Fruit fly (Drosophila melanogaster) whole organism, prepupa: ENCODE results near the gene CG15418.

Source experiments
- Blimp-1 ChIP-seq: fragments of 200-800 bp; sonication (Bioruptor generic); optimal IDR thresholded peaks from 3 replicates; lab custom pipeline; 2017; ENCODE audit warnings: missing biosample characterization, missing genetic modification characterization, mild to moderate bottlenecking, moderate library complexity, missing genetic modification reagents
- CG10631 ChIP-seq: fragments of 200-800 bp; sonication (Bioruptor generic); optimal IDR thresholded peaks from 2 replicates; lab custom pipeline; 2016; ENCODE audit warnings: missing biosample characterization, missing genetic modification characterization
- CG10669 ChIP-seq: fragments of 200-800 bp; sonication (Bioruptor generic); optimal IDR thresholded peaks from 3 replicates; lab custom pipeline; 2018; ENCODE audit warnings: missing biosample characterization, mild to moderate bottlenecking, missing genetic modification characterization, moderate library complexity
- CG11294 ChIP-seq: fragments of 200-800 bp; sonication (Bioruptor generic); IDR thresholded peaks from 2 replicates; pipeline ENCODE4 v1.3.6; 2022; ENCODE audit warnings: missing biosample characterization, missing genetic modification characterization
- CG11762 ChIP-seq: fragments of 200-800 bp; sonication (Bioruptor generic); optimal IDR thresholded peaks from 3 replicates; lab custom pipeline; 2016; ENCODE audit warnings: missing biosample characterization, missing genetic modification characterization; ENCODE audit not compliant: insufficient read depth
- CG15336 ChIP-seq: fragments of 200-800 bp; sonication (Bioruptor generic); IDR thresholded peaks from 2 replicates; pipeline ENCODE4 v1.3.6; 2022; ENCODE audit warnings: missing biosample characterization, missing genetic modification characterization
- CG1621 ChIP-seq: fragments of 200-800 bp; sonication (Bioruptor generic); optimal IDR thresholded peaks from 3 replicates; lab custom pipeline; 2018; ENCODE audit warnings: missing biosample characterization, mild to moderate bottlenecking, missing genetic modification characterization
- CG16779 ChIP-seq: fragments of 200-800 bp; sonication (Bioruptor generic); optimal IDR thresholded peaks from 3 replicates; lab custom pipeline; 2017; ENCODE audit warnings: missing biosample characterization, mild to moderate bottlenecking, missing genetic modification characterization
- CG3032 ChIP-seq: fragments of 200-800 bp; optimal IDR thresholded peaks from 2 replicates; lab custom pipeline; 2019; ENCODE audit warnings: missing biosample characterization, mild to moderate bottlenecking, missing genetic modification characterization, moderate library complexity
- CG31627 ChIP-seq: fragments of 200-800 bp; sonication (Bioruptor generic); optimal IDR thresholded peaks from 3 replicates; lab custom pipeline; 2016; ENCODE audit warnings: missing biosample characterization, missing genetic modification characterization
- CG34406 ChIP-seq: fragments of 200-800 bp; sonication (Bioruptor generic); optimal IDR thresholded peaks from 3 replicates; lab custom pipeline; 2016; ENCODE audit warnings: missing biosample characterization, missing genetic modification characterization
- CG4318 ChIP-seq: fragments of 200-800 bp; sonication (Bioruptor generic); optimal IDR thresholded peaks from 3 replicates; lab custom pipeline; 2017; ENCODE audit warnings: missing biosample characterization, mild to moderate bottlenecking, missing genetic modification characterization
- CG6276 ChIP-seq: fragments of 200-800 bp; sonication (Bioruptor generic); optimal IDR thresholded peaks from 2 replicates; lab custom pipeline; 2017; ENCODE audit warnings: missing biosample characterization, mild to moderate bottlenecking, missing genetic modification characterization
- CG6792 ChIP-seq: fragments of 200-800 bp; sonication (Bioruptor generic); optimal IDR thresholded peaks from 3 replicates; lab custom pipeline; 2016; ENCODE audit warnings: missing biosample characterization, missing genetic modification characterization
- CG6808 ChIP-seq: fragments of 200-800 bp; sonication (Bioruptor generic); optimal IDR thresholded peaks from 3 replicates; lab custom pipeline; 2017; ENCODE audit warnings: missing biosample characterization, missing genetic modification characterization, mild to moderate bottlenecking, moderate library complexity, missing genetic modification reagents
- CG6854 ChIP-seq: fragments of 200-800 bp; sonication (Bioruptor generic); optimal IDR thresholded peaks from 2 replicates; lab custom pipeline; 2017; ENCODE audit warnings: missing biosample characterization, mild to moderate bottlenecking, missing genetic modification characterization
- CG7368 ChIP-seq: fragments of 200-800 bp; sonication (Bioruptor generic); optimal IDR thresholded peaks from 3 replicates; lab custom pipeline; 2016; ENCODE audit warnings: missing biosample characterization, missing genetic modification characterization
- CG8119 ChIP-seq: fragments of 200-800 bp; sonication (Bioruptor generic); IDR thresholded peaks from 3 replicates; pipeline ENCODE4 v1.3.6; 2022; ENCODE audit warnings: missing biosample characterization, missing genetic modification characterization
- CG8319 ChIP-seq: fragments of 200-800 bp; sonication (Bioruptor generic); optimal IDR thresholded peaks from 3 replicates; lab custom pipeline; 2016; ENCODE audit warnings: missing biosample characterization, missing genetic modification characterization
- CG8632 ChIP-seq: fragments of 200-800 bp; sonication (Bioruptor generic); optimal IDR thresholded peaks from 3 replicates; lab custom pipeline; 2016; ENCODE audit warnings: missing biosample characterization, missing genetic modification characterization
- CG9139 ChIP-seq: fragments of 200-800 bp; sonication (Bioruptor generic); optimal IDR thresholded peaks from 3 replicates; lab custom pipeline; 2017; ENCODE audit warnings: missing biosample characterization, mild to moderate bottlenecking, missing genetic modification characterization
- Eip75B ChIP-seq: fragments of 200-800 bp; sonication (Bioruptor generic); optimal IDR thresholded peaks from 3 replicates; lab custom pipeline; 2016; ENCODE audit warnings: missing biosample characterization, missing genetic modification characterization
- Eip78C ChIP-seq: fragments of 200-800 bp; sonication (Bioruptor generic); peaks from one replicate; lab custom pipeline; 2016; ENCODE audit warnings: missing biosample characterization, missing genetic modification characterization
- Eip93F ChIP-seq: fragments of 200-800 bp; sonication (Bioruptor generic); optimal IDR thresholded peaks from 2 replicates; lab custom pipeline; 2016; ENCODE audit warnings: missing biosample characterization, mild to moderate bottlenecking, missing genetic modification characterization
- Ets21C ChIP-seq: fragments of 200-800 bp; sonication (Bioruptor generic); optimal IDR thresholded peaks from 3 replicates; lab custom pipeline; 2016; ENCODE audit warnings: missing biosample characterization, missing genetic modification characterization
- Ets96B ChIP-seq: fragments of 200-800 bp; optimal IDR thresholded peaks from 2 replicates; lab custom pipeline; 2019; ENCODE audit warnings: missing biosample characterization, mild to moderate bottlenecking, missing genetic modification characterization, moderate library complexity
- Gug ChIP-seq: fragments of 200-800 bp; sonication (Bioruptor generic); IDR thresholded peaks from 2 replicates; pipeline ENCODE4 v1.3.6; 2022; ENCODE audit warnings: missing biosample characterization, missing genetic modification characterization
- Hr38 ChIP-seq: sonication (Bioruptor generic); optimal IDR thresholded peaks from 2 replicates; lab custom pipeline; 2016; ENCODE audit warnings: missing biosample characterization, missing genetic modification characterization
- Hr39 ChIP-seq: fragments of 200-800 bp; sonication (Bioruptor generic); optimal IDR thresholded peaks from 2 replicates; lab custom pipeline; 2016; ENCODE audit warnings: missing biosample characterization, missing genetic modification characterization
- Lpt ChIP-seq: fragments of 200-800 bp; sonication (Bioruptor generic); optimal IDR thresholded peaks from 3 replicates; lab custom pipeline; 2016; ENCODE audit warnings: missing biosample characterization, missing genetic modification characterization
- Met ChIP-seq: fragments of 200-800 bp; sonication (Bioruptor generic); optimal IDR thresholded peaks from 3 replicates; lab custom pipeline; 2016; ENCODE audit warnings: missing biosample characterization, missing genetic modification characterization
- OdsH ChIP-seq: fragments of 200-800 bp; sonication (Bioruptor generic); optimal IDR thresholded peaks from 3 replicates; lab custom pipeline; 2016; ENCODE audit warnings: missing biosample characterization, missing genetic modification characterization
- Smox ChIP-seq: fragments of 200-800 bp; sonication (Bioruptor generic); optimal IDR thresholded peaks from 3 replicates; lab custom pipeline; 2016; ENCODE audit warnings: missing biosample characterization, missing genetic modification characterization
- Sox14 ChIP-seq: fragments of 200-800 bp; sonication (Bioruptor generic); optimal IDR thresholded peaks from 3 replicates; lab custom pipeline; 2016; ENCODE audit warnings: missing biosample characterization, missing genetic modification characterization
- Sox15 ChIP-seq: fragments of 200-800 bp; sonication (Bioruptor generic); optimal IDR thresholded peaks from 3 replicates; lab custom pipeline; 2016; ENCODE audit warnings: missing biosample characterization, missing genetic modification characterization
- achi ChIP-seq: fragments of 200-800 bp; sonication (Bioruptor generic); optimal IDR thresholded peaks from 3 replicates; lab custom pipeline; 2016; ENCODE audit warnings: missing biosample characterization, missing genetic modification characterization
- acj6 ChIP-seq: fragments of 200-800 bp; sonication (Bioruptor generic); optimal IDR thresholded peaks from 3 replicates; lab custom pipeline; 2016; ENCODE audit warnings: missing biosample characterization, missing genetic modification characterization
- cyc ChIP-seq: fragments of 200-800 bp; sonication (Bioruptor generic); optimal IDR thresholded peaks from 3 replicates; lab custom pipeline; 2016; ENCODE audit warnings: missing biosample characterization, missing genetic modification characterization
- dsx ChIP-seq: fragments of 200-800 bp; optimal IDR thresholded peaks from 3 replicates; lab custom pipeline; 2019; ENCODE audit warnings: missing biosample characterization, mild to moderate bottlenecking, missing genetic modification characterization, moderate library complexity; ENCODE audit not compliant: poor library complexity, severe bottlenecking
- eg ChIP-seq: fragments of 200-800 bp; sonication (Bioruptor generic); IDR thresholded peaks from 3 replicates; pipeline ENCODE4 v1.3.6; 2022; ENCODE audit warnings: missing biosample characterization, missing genetic modification characterization
- esn ChIP-seq: fragments of 200-800 bp; sonication (Bioruptor generic); optimal IDR thresholded peaks from 2 replicates; lab custom pipeline; 2016; ENCODE audit warnings: missing biosample characterization, mild to moderate bottlenecking, missing genetic modification characterization, moderate library complexity
- fd59A ChIP-seq: fragments of 200-800 bp; sonication (Bioruptor generic); optimal IDR thresholded peaks from 2 replicates; lab custom pipeline; 2017; ENCODE audit warnings: missing biosample characterization, mild to moderate bottlenecking, missing genetic modification characterization, missing genetic modification reagents
- fd85E ChIP-seq: fragments of 200-800 bp; sonication (Bioruptor generic); optimal IDR thresholded peaks from 3 replicates; lab custom pipeline; 2016; ENCODE audit warnings: missing biosample characterization, missing genetic modification characterization
- fkh ChIP-seq: fragments of 200-800 bp; sonication (Bioruptor generic); optimal IDR thresholded peaks from 3 replicates; lab custom pipeline; 2017; ENCODE audit warnings: missing biosample characterization, mild to moderate bottlenecking, missing genetic modification characterization, moderate library complexity
- lz ChIP-seq: fragments of 200-800 bp; sonication (Bioruptor generic); optimal IDR thresholded peaks from 3 replicates; lab custom pipeline; 2016; ENCODE audit warnings: missing biosample characterization, missing genetic modification characterization
- net ChIP-seq: fragments of 200-800 bp; sonication (Bioruptor generic); optimal IDR thresholded peaks from 3 replicates; lab custom pipeline; 2016; ENCODE audit warnings: missing biosample characterization, missing genetic modification characterization
- pdm3 ChIP-seq: fragments of 200-800 bp; sonication (Bioruptor generic); optimal IDR thresholded peaks from 3 replicates; lab custom pipeline; 2016; ENCODE audit warnings: missing biosample characterization, missing genetic modification characterization
- salr ChIP-seq, 2 experiments: fragments of 200-800 bp; sonication (Bioruptor generic); optimal IDR thresholded peaks; 3 replicates each; lab custom pipeline; 2016 to 2018; ENCODE audit warnings: missing biosample characterization in 2 of 2, missing genetic modification characterization in 2 of 2, mild to moderate bottlenecking in 1 of 2
- spab ChIP-seq: fragments of 200-800 bp; sonication (Bioruptor generic); optimal IDR thresholded peaks from 2 replicates; lab custom pipeline; 2017; ENCODE audit warnings: missing biosample characterization, mild to moderate bottlenecking, missing genetic modification characterization, missing genetic modification reagents
- ss ChIP-seq, 2 experiments: fragments of 200-800 bp; sonication (Bioruptor generic); optimal IDR thresholded peaks; 2 replicates in 1 of 2; 3 replicates in 1 of 2; lab custom pipeline; 2017 to 2018; ENCODE audit warnings: mild to moderate bottlenecking in 2 of 2, missing biosample characterization in 2 of 2, missing genetic modification characterization in 2 of 2, moderate library complexity in 1 of 2
- svp ChIP-seq: fragments of 200-800 bp; sonication (Bioruptor generic); peaks from one replicate; lab custom pipeline; 2016; ENCODE audit warnings: missing biosample characterization, missing genetic modification characterization
- topi ChIP-seq: fragments of 200-800 bp; sonication (Bioruptor generic); optimal IDR thresholded peaks from 3 replicates; lab custom pipeline; 2016; ENCODE audit warnings: missing biosample characterization, missing genetic modification characterization
- vri ChIP-seq: fragments of 200-800 bp; sonication (Bioruptor generic); optimal IDR thresholded peaks from 3 replicates; lab custom pipeline; 2016; ENCODE audit warnings: missing biosample characterization, mild to moderate bottlenecking, missing genetic modification characterization

The CG15418 gene

DNA sequence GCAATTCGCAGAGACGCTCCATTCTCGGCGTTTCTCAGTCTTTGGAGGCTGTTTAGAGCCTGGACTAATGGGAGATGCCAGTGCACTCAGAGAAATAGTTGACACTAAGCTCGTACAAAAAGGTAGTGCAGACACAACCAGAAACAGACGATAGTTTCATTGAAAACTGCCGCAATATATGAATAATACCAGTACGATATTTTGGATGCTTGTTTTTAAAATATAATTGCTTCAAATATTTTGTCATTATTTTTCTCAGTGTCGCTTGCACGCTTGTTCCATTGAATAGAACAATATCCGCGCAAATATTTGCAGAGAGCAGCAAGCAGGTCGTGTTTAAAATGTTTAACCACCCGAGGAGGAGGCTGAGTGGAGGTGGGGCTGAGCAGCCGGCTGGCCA lies 45.0 kb downstream of the CG15418 start:
- peak; percentile 14 for TF ChIP-seq acj6 (GFP tag; lab: Kevin White, UChicago)
- TF ChIP-seq CG10669, result no peak
- no peak for TF ChIP-seq CG1621
- TF ChIP-seq CG34406 (GFP tag; lab: Kevin White, UChicago), result no peak
- peak; percentile 17 for TF ChIP-seq cyc (GFP tag; lab: Kevin White, UChicago)
- peak; percentile 87 for TF ChIP-seq Eip78C (GFP tag; lab: Kevin White, UChicago)
- peak; percentile 20 for TF ChIP-seq Sox14
- no peak for TF ChIP-seq CG16779 (tag; lab: Kevin White, UChicago)
- no peak for TF ChIP-seq net (GFP tag; lab: Kevin White, UChicago)
- no peak for TF ChIP-seq fkh (GFP tag; lab: Kevin White, UChicago)
- TF ChIP-seq fd85E, result no peak
- TF ChIP-seq salr (GFP tag; optimal IDR thresholded peaks at IDR 0.05; lab: Kevin White, UChicago), result no peak
- no peak for TF ChIP-seq fd59A (GFP tag; lab: Kevin White, UChicago)
- no peak for TF ChIP-seq CG6854 (GFP tag; lab: Kevin White, UChicago)
- peak; percentile 39 for TF ChIP-seq Ets96B (tag; lab: Kevin White, UChicago)
- no peak for TF ChIP-seq Eip93F (GFP tag; lab: Kevin White, UChicago)
- TF ChIP-seq CG9139 (GFP tag; lab: Kevin White, UChicago), result no peak
- TF ChIP-seq spab (GFP tag; lab: Kevin White, UChicago), result no peak
- TF ChIP-seq CG6792 (GFP tag; lab: Kevin White, UChicago), result no peak
- TF ChIP-seq topi (GFP tag; lab: Kevin White, UChicago), result peak; percentile 14
- no peak for TF ChIP-seq Sox15
- TF ChIP-seq Blimp-1 (GFP tag; lab: Kevin White, UChicago), result no peak
- no peak for TF ChIP-seq svp (GFP tag; lab: Kevin White, UChicago)
- TF ChIP-seq Hr39, result peak; percentile 22
- TF ChIP-seq CG8119, result peak; percentile 41; the same call in 1 of the 3 replicates
- no peak for TF ChIP-seq eg (GFP tag; lab: Robert Waterston, UW)
- peak; percentile 19 for TF ChIP-seq OdsH (GFP tag; lab: Kevin White, UChicago)
- TF ChIP-seq lz (GFP tag; lab: Kevin White, UChicago), result no peak
- TF ChIP-seq CG3032 (tag; lab: Kevin White, UChicago), result no peak
- TF ChIP-seq CG6808 (GFP tag; lab: Kevin White, UChicago), result no peak
- TF ChIP-seq Hr38, result no peak
- TF ChIP-seq Lpt (GFP tag; lab: Kevin White, UChicago), result no peak
- no peak for TF ChIP-seq CG31627
- TF ChIP-seq CG10631 (GFP tag; lab: Kevin White, UChicago), result peak; percentile 20
- no peak; the same call in 1 of the 2 replicates for TF ChIP-seq Gug
- TF ChIP-seq CG8319 (GFP tag; lab: Kevin White, UChicago), result no peak
- TF ChIP-seq CG7368 (GFP tag; lab: Kevin White, UChicago), result no peak
- TF ChIP-seq Smox (GFP tag; lab: Kevin White, UChicago), result no peak
- no peak for TF ChIP-seq CG8632 (GFP tag; lab: Kevin White, UChicago)
- no peak for TF ChIP-seq CG6276
- TF ChIP-seq dsx (GFP tag; lab: Kevin White, UChicago), result no peak
- TF ChIP-seq CG15336 (GFP tag; lab: Robert Waterston, UW), result peak; percentile 41
- no peak for TF ChIP-seq CG11762 (GFP tag; lab: Kevin White, UChicago)
- TF ChIP-seq ss (GFP tag; optimal IDR thresholded peaks at IDR 0.05; lab: Kevin White, UChicago), result no peak
- no peak for TF ChIP-seq CG4318
- TF ChIP-seq CG11294 (GFP tag; lab: Robert Waterston, UW), result no peak
- TF ChIP-seq Ets21C (GFP tag; lab: Kevin White, UChicago), result no peak
- peak; percentile 10 for TF ChIP-seq esn (GFP tag; lab: Kevin White, UChicago)
- TF ChIP-seq Eip75B, result peak; percentile 22
- TF ChIP-seq Met (GFP tag; lab: Kevin White, UChicago), result peak; percentile 2
- no peak for TF ChIP-seq vri
- peak; percentile 45 for TF ChIP-seq achi (GFP tag; lab: Kevin White, UChicago)
- peak; percentile 24 for TF ChIP-seq pdm3 (GFP tag; lab: Kevin White, UChicago)
